Worm (Caenorhabditis elegans) whole organism, midembryonic: ENCODE measurements around the gene Y57G7A.11.

Source experiments
- T22C8.4 ChIP-seq: fragments of 200-800 bp; sonication (Bioruptor generic); IDR thresholded peaks from 2 replicates; pipeline ENCODE4 v1.3.6; 2022; ENCODE audit warnings: missing genetic modification characterization, missing compliant biosample characterization
- cog-1 ChIP-seq: sonication (generic microtip); optimal IDR thresholded peaks from 2 replicates; lab custom pipeline; 2016; ENCODE audit warnings: missing genetic modification characterization, missing compliant biosample characterization
- flt-1 ChIP-seq: fragments of 200-800 bp; sonication (Bioruptor generic); IDR thresholded peaks from 2 replicates; pipeline ENCODE4 v1.3.6; 2022; ENCODE audit warnings: missing genetic modification characterization, missing compliant biosample characterization
- med-1 ChIP-seq: sonication (generic microtip); optimal IDR thresholded peaks from 2 replicates; lab custom pipeline; 2017; ENCODE audit warnings: missing genetic modification characterization, mild to moderate bottlenecking, missing compliant biosample characterization, antibody characterized with exemption, missing genetic modification reagents; ENCODE audit not compliant: insufficient read depth
- ztf-23 ChIP-seq: fragments of 200-800 bp; sonication (Bioruptor generic); IDR thresholded peaks from 2 replicates; pipeline ENCODE4 v1.3.6; 2022; ENCODE audit warnings: missing genetic modification reagents, missing genetic modification characterization, missing compliant biosample characterization
- ztf-29 ChIP-seq: fragments of 200-800 bp; sonication (Bioruptor generic); IDR thresholded peaks from 2 replicates; pipeline ENCODE4 v1.3.6; 2022; ENCODE audit warnings: missing genetic modification reagents, missing genetic modification characterization, missing compliant biosample characterization

DNA sequence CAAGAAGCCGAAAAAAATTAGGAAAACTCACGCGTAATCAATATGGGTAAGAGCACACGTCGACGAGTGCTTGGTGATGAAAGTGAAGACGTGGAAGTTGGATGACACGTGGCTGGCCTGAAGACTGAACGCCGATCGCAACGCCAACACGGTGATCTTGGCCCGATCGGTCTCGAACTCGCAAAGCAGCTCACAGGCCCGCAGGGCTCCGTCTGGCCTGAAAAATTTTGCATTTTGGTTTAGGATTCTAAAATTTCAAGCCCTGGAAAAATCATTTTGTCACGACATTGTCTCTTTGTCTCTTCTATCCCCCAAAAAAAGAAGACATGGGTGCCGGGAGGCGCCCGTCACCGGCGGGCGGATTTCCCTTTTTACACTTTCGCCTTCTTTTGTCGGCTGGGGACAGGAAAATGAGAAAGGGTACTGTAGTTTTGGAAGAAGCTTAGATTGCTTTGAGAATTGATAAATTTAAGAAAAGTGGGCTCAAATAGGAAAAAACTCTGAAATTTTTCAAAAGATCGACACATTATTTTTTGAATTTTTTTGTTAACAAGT is 35.4 kb downstream of the Y57G7A.11 start:
- TF ChIP-seq flt-1 (GFP tag; lab: Robert Waterston, UW) (no peak), cog-1 (tag; lab: Kevin White, UChicago) (no peak), T22C8.4 (GFP tag; lab: Robert Waterston, UW) (no peak), ztf-29 (GFP tag; lab: Robert Waterston, UW) (no peak), ztf-23 (GFP tag; lab: Robert Waterston, UW) (no peak), med-1 (no peak)
